Worm (Caenorhabditis elegans) whole organism, young adult: ENCODE results near the gene rpn-6.2.
A peak's percentile ranks its signal among the peaks of the same experiment; 100 is the strongest.

Experiments used
- B0035.1 ChIP-seq: sonication (generic microtip); optimal IDR thresholded peaks from 2 replicates; lab custom pipeline; 2016; ENCODE audit warnings: missing genetic modification characterization, mild to moderate bottlenecking, missing compliant biosample characterization, missing genotype, missing genetic modification reagents
- B0261.1 ChIP-seq: sonication (generic microtip); optimal IDR thresholded peaks from 2 replicates; lab custom pipeline; 2016; ENCODE audit warnings: mild to moderate bottlenecking, missing genetic modification characterization, moderate library complexity, missing compliant biosample characterization
- C06A6.2 ChIP-seq: fragments of 200-800 bp; sonication (Bioruptor generic); conservative IDR thresholded peaks from 2 replicates; pipeline ENCODE4 v1.3.6; 2022; ENCODE audit warnings: missing genetic modification characterization, missing compliant biosample characterization
- F33H1.4 ChIP-seq: fragments of 200-800 bp; sonication (Bioruptor generic); IDR thresholded peaks from 2 replicates; pipeline ENCODE4 v1.3.6; 2022; ENCODE audit warnings: missing genetic modification reagents, missing genetic modification characterization, missing compliant biosample characterization
- F37B4.10 ChIP-seq: fragments of 200-800 bp; sonication (Bioruptor generic); IDR thresholded peaks from 2 replicates; pipeline ENCODE4 v1.3.6; 2022; ENCODE audit warnings: missing genetic modification characterization, missing compliant biosample characterization
- F49E8.2 ChIP-seq: sonication (generic microtip); optimal IDR thresholded peaks from 3 replicates; lab custom pipeline; 2017; ENCODE audit warnings: missing genetic modification characterization, mild to moderate bottlenecking, missing compliant biosample characterization, antibody characterized with exemption, moderate library complexity; ENCODE audit not compliant: insufficient read depth
- F52B5.7 ChIP-seq: sonication (generic microtip); optimal IDR thresholded peaks from 2 replicates; lab custom pipeline; 2016; ENCODE audit warnings: mild to moderate bottlenecking, missing genetic modification characterization, missing compliant biosample characterization
- F55B11.4 ChIP-seq: sonication (generic microtip); optimal IDR thresholded peaks from 2 replicates; lab custom pipeline; 2016; ENCODE audit warnings: missing compliant biosample characterization, missing genetic modification characterization, borderline replicate concordance; ENCODE audit not compliant: insufficient read depth
- F57A8.1 ChIP-seq: fragments of 200-800 bp; sonication (Bioruptor generic); optimal IDR thresholded peaks from 2 replicates; lab custom pipeline; 2018; ENCODE audit warnings: mild to moderate bottlenecking, missing genetic modification characterization, moderate library complexity, missing compliant biosample characterization
- Y53F4B.3 ChIP-seq: fragments of 200-800 bp; sonication (Bioruptor generic); IDR thresholded peaks from 2 replicates; pipeline ENCODE4 v1.3.6; 2022; ENCODE audit warnings: missing genetic modification reagents, missing genetic modification characterization, missing compliant biosample characterization
- Y56A3A.18 ChIP-seq: fragments of 200-800 bp; sonication (Bioruptor generic); IDR thresholded peaks from 2 replicates; pipeline ENCODE4 v1.3.6; 2022; ENCODE audit warnings: missing genetic modification reagents, missing genetic modification characterization, missing compliant biosample characterization
- Y79H2A.3 ChIP-seq: fragments of 200-800 bp; sonication (Bioruptor generic); conservative IDR thresholded peaks from 2 replicates; pipeline ENCODE4 v1.3.6; 2022; ENCODE audit warnings: missing genetic modification reagents, missing genetic modification characterization, missing compliant biosample characterization
- Y95B8A.8 ChIP-seq: fragments of 200-800 bp; sonication (Bioruptor generic); IDR thresholded peaks from 2 replicates; pipeline ENCODE4 v1.3.6; 2022; ENCODE audit warnings: missing genetic modification reagents, missing genetic modification characterization, missing compliant biosample characterization
- aptf-2 ChIP-seq: fragments of 200-800 bp; sonication (Bioruptor generic); conservative IDR thresholded peaks from 2 replicates; pipeline ENCODE4 v1.3.6; 2022; ENCODE audit warnings: missing genetic modification reagents, missing genetic modification characterization, missing compliant biosample characterization
- atf-7 ChIP-seq: sonication (generic microtip); optimal IDR thresholded peaks from 2 replicates; lab custom pipeline; 2017; ENCODE audit warnings: mild to moderate bottlenecking, missing genetic modification characterization, missing compliant biosample characterization
- attf-5 ChIP-seq: fragments of 200-800 bp; sonication (Bioruptor generic); optimal IDR thresholded peaks from 2 replicates; lab custom pipeline; 2018; ENCODE audit warnings: mild to moderate bottlenecking, missing genetic modification characterization, missing compliant biosample characterization
- bed-2 ChIP-seq: fragments of 200-800 bp; sonication (Bioruptor generic); IDR thresholded peaks from 2 replicates; pipeline ENCODE4 v1.3.6; 2022; ENCODE audit warnings: missing genetic modification reagents, missing genetic modification characterization, missing compliant biosample characterization
- ccch-3 ChIP-seq: fragments of 200-800 bp; sonication (Bioruptor generic); optimal IDR thresholded peaks from 2 replicates; lab custom pipeline; 2018; ENCODE audit warnings: mild to moderate bottlenecking, missing genetic modification characterization, missing compliant biosample characterization
- cebp-1 ChIP-seq, 2 experiments: fragments of 200-800 bp in 1 of 2; sonication (Bioruptor generic) in 1 of 2; sonication (generic microtip) in 1 of 2; IDR thresholded peaks in 1 of 2; optimal IDR thresholded peaks in 1 of 2; 2 replicates each; pipeline versions ENCODE4 v1.3.6 to Lab custom; 2017 to 2022; ENCODE audit warnings: missing compliant biosample characterization in 2 of 2, missing genetic modification characterization in 2 of 2, mild to moderate bottlenecking in 1 of 2, missing genetic modification reagents in 1 of 2, moderate library complexity in 1 of 2
- ceh-58 ChIP-seq: fragments of 200-800 bp; sonication (Bioruptor generic); IDR thresholded peaks from 2 replicates; pipeline ENCODE4 v1.3.6; 2022; ENCODE audit warnings: missing genetic modification characterization, missing compliant biosample characterization
- ceh-91 ChIP-seq: fragments of 200-800 bp; sonication (Bioruptor generic); IDR thresholded peaks from 2 replicates; pipeline ENCODE4 v1.3.6; 2022; ENCODE audit warnings: missing genetic modification reagents, missing genetic modification characterization, missing compliant biosample characterization
- die-1 ChIP-seq: sonication (generic microtip); optimal IDR thresholded peaks from 2 replicates; lab custom pipeline; 2016; ENCODE audit warnings: missing genotype, mild to moderate bottlenecking, missing genetic modification characterization, missing compliant biosample characterization
- dpff-1 ChIP-seq: sonication (generic microtip); optimal IDR thresholded peaks from 2 replicates; lab custom pipeline; 2017; ENCODE audit warnings: mild to moderate bottlenecking, missing genetic modification characterization, missing compliant biosample characterization
- dpl-1 ChIP-seq: fragments of 150-350 bp; optimal IDR thresholded peaks from 2 replicates; lab custom pipeline; 2014; ENCODE audit warnings: missing biosample characterization, missing genetic modification reagents, missing genetic modification characterization
- efl-1 ChIP-seq: fragments of 150-350 bp; optimal IDR thresholded peaks from 2 replicates; lab custom pipeline; 2014; ENCODE audit warnings: missing biosample characterization, missing genetic modification reagents, missing genetic modification characterization
- ekl-4 ChIP-seq: fragments of 200-800 bp; sonication (Bioruptor generic); IDR thresholded peaks from 2 replicates; pipeline ENCODE4 v1.3.6; 2022; ENCODE audit warnings: missing genetic modification reagents, missing genetic modification characterization, missing compliant biosample characterization
- gei-17 ChIP-seq: fragments of 200-800 bp; sonication (Bioruptor generic); optimal IDR thresholded peaks from 2 replicates; lab custom pipeline; 2018; ENCODE audit warnings: mild to moderate bottlenecking, missing genetic modification characterization, missing compliant biosample characterization
- hlh-26 ChIP-seq: fragments of 200-800 bp; sonication (Bioruptor generic); conservative IDR thresholded peaks from 2 replicates; pipeline ENCODE4 v1.3.6; 2022; ENCODE audit warnings: missing genetic modification reagents, missing genetic modification characterization, missing compliant biosample characterization
- hmg-1.2 ChIP-seq: fragments of 200-800 bp; sonication (Bioruptor generic); IDR thresholded peaks from 2 replicates; pipeline ENCODE4 v1.3.6; 2022; ENCODE audit warnings: missing genetic modification reagents, missing genetic modification characterization, missing compliant biosample characterization
- hrde-1 ChIP-seq: sonication (generic microtip); optimal IDR thresholded peaks from 2 replicates; lab custom pipeline; 2016; ENCODE audit warnings: missing genetic modification characterization, mild to moderate bottlenecking, missing compliant biosample characterization, moderate library complexity, missing genotype, missing genetic modification reagents, borderline replicate concordance
- lag-1 ChIP-seq: fragments of 200-800 bp; sonication (Bioruptor generic); IDR thresholded peaks from 2 replicates; pipeline ENCODE4 v1.3.6; 2022; ENCODE audit warnings: missing genetic modification reagents, missing genetic modification characterization, missing compliant biosample characterization
- lin-40 ChIP-seq: sonication (generic microtip); optimal IDR thresholded peaks from 2 replicates; lab custom pipeline; 2016; ENCODE audit warnings: missing genetic modification characterization, mild to moderate bottlenecking, missing compliant biosample characterization, missing genotype, missing genetic modification reagents
- mcd-1 ChIP-seq: fragments of 200-800 bp; sonication (Bioruptor generic); IDR thresholded peaks from 2 replicates; pipeline ENCODE4 v1.3.6; 2022; ENCODE audit warnings: missing genetic modification reagents, missing genetic modification characterization, missing compliant biosample characterization
- mel-28 ChIP-seq: sonication (generic microtip); optimal IDR thresholded peaks from 2 replicates; lab custom pipeline; 2016; ENCODE audit warnings: borderline replicate concordance, mild to moderate bottlenecking, missing genetic modification characterization, missing compliant biosample characterization
- mes-4 ChIP-seq: sonication (generic microtip); optimal IDR thresholded peaks from 2 replicates; lab custom pipeline; 2016; ENCODE audit warnings: missing genotype, missing genetic modification characterization, missing compliant biosample characterization
- mxl-1 ChIP-seq: sonication (generic microtip); optimal IDR thresholded peaks from 2 replicates; lab custom pipeline; 2016; ENCODE audit warnings: missing genetic modification characterization, missing compliant biosample characterization
- nhr-179 ChIP-seq: sonication (generic microtip); optimal IDR thresholded peaks from 2 replicates; lab custom pipeline; 2016; ENCODE audit warnings: mild to moderate bottlenecking, missing genetic modification characterization, missing compliant biosample characterization
- nhr-27 ChIP-seq: fragments of 200-800 bp; sonication (Bioruptor generic); optimal IDR thresholded peaks from 2 replicates; lab custom pipeline; 2018; ENCODE audit warnings: mild to moderate bottlenecking, missing genetic modification characterization, moderate library complexity, missing compliant biosample characterization
- nhr-90 ChIP-seq: sonication (generic microtip); optimal IDR thresholded peaks from 2 replicates; lab custom pipeline; 2016; ENCODE audit warnings: missing genotype, mild to moderate bottlenecking, missing genetic modification characterization, missing compliant biosample characterization
- rec-8 ChIP-seq, 2 experiments: sonication (generic microtip); optimal IDR thresholded peaks; 2 replicates each; lab custom pipeline; 2016; ENCODE audit warnings: mild to moderate bottlenecking in 2 of 2, missing genetic modification characterization in 2 of 2, missing genetic modification reagents in 2 of 2, missing genotype in 2 of 2, missing biosample characterization in 1 of 2, missing compliant biosample characterization in 1 of 2, moderate library complexity in 1 of 2
- sea-2 ChIP-seq: fragments of 200-800 bp; sonication (Bioruptor generic); IDR thresholded peaks from 2 replicates; pipeline ENCODE4 v1.3.6; 2022; ENCODE audit warnings: missing genetic modification characterization, missing compliant biosample characterization
- snpc-1.1 ChIP-seq: sonication (generic microtip); optimal IDR thresholded peaks from 2 replicates; lab custom pipeline; 2017; ENCODE audit warnings: missing genetic modification characterization, mild to moderate bottlenecking, missing compliant biosample characterization, antibody characterized with exemption, moderate library complexity, missing genotype, missing genetic modification reagents; ENCODE audit not compliant: insufficient read depth
- snpc-3.4 ChIP-seq: sonication (generic microtip); optimal IDR thresholded peaks from 2 replicates; lab custom pipeline; 2017; ENCODE audit warnings: missing genetic modification characterization, mild to moderate bottlenecking, missing compliant biosample characterization, antibody characterized with exemption, moderate library complexity, missing genotype, missing genetic modification reagents
- unc-130 ChIP-seq: sonication (generic microtip); optimal IDR thresholded peaks from 2 replicates; lab custom pipeline; 2016; ENCODE audit warnings: missing genetic modification reagents, missing genetic modification characterization, missing compliant biosample characterization
- xnd-1 ChIP-seq: sonication (generic microtip); optimal IDR thresholded peaks from 2 replicates; lab custom pipeline; 2016; ENCODE audit warnings: missing genotype, missing genetic modification reagents, missing genetic modification characterization, missing compliant biosample characterization
- ztf-25 ChIP-seq: fragments of 200-800 bp; sonication (Bioruptor generic); IDR thresholded peaks from 2 replicates; pipeline ENCODE4 v1.3.6; 2022; ENCODE audit warnings: missing genetic modification reagents, missing genetic modification characterization, missing compliant biosample characterization

rpn-6.2 gene

ce11 chrIII:8971255-8972020 is 30.4 kb downstream of the rpn-6.2 start, which contains the start of the genes eif-3.D and R08D7.4 (continued):
- no peak for TF ChIP-seq rec-8 (tag; optimal IDR thresholded peaks at IDR 0.05; lab: Kevin White, UChicago)
- no peak for TF ChIP-seq F52B5.7 (tag; lab: Kevin White, UChicago)
- no peak for TF ChIP-seq mes-4
- TF ChIP-seq Y56A3A.18 (GFP tag; lab: Robert Waterston, UW): no peak
- peak; percentile 6 for TF ChIP-seq F49E8.2 (tag; lab: Kevin White, UChicago)
- no peak for TF ChIP-seq mxl-1 (tag; lab: Kevin White, UChicago)
- no peak for TF ChIP-seq B0261.1 (tag; lab: Kevin White, UChicago)
- no peak for TF ChIP-seq gei-17
- no peak for TF ChIP-seq die-1
- TF ChIP-seq ceh-58 (GFP tag; lab: Robert Waterston, UW): no peak
- no peak for TF ChIP-seq xnd-1
- peak; percentile 48 for TF ChIP-seq F33H1.4 (GFP tag; lab: Robert Waterston, UW)
- TF ChIP-seq nhr-27: no peak
- no peak for TF ChIP-seq lag-1 (GFP tag; lab: Robert Waterston, UW)
- peak; percentile 38; the same call in 1 of the 2 replicates for TF ChIP-seq hmg-1.2 (GFP tag; lab: Robert Waterston, UW)
- no peak for TF ChIP-seq dpff-1
- TF ChIP-seq ekl-4: no peak
- TF ChIP-seq Y79H2A.3 (GFP tag; lab: Robert Waterston, UW): no peak
- TF ChIP-seq efl-1 (GFP tag; lab: Kevin White, UChicago): peak; percentile 3
- no peak for TF ChIP-seq snpc-1.1 (tag; lab: Kevin White, UChicago)
- TF ChIP-seq F37B4.10: no peak
- no peak for TF ChIP-seq F57A8.1 (GFP tag; lab: Kevin White, UChicago)
- TF ChIP-seq dpl-1 (GFP tag; lab: Kevin White, UChicago): peak; percentile 33
- TF ChIP-seq mcd-1 (GFP tag; lab: Robert Waterston, UW): peak; percentile 42
- peak; percentile 38 for TF ChIP-seq lin-40 (tag; lab: Kevin White, UChicago)
- no peak for TF ChIP-seq ccch-3 (GFP tag; lab: Kevin White, UChicago)
- TF ChIP-seq bed-2: no peak
- no peak for TF ChIP-seq hrde-1 (tag; lab: Kevin White, UChicago)
- TF ChIP-seq Y53F4B.3 (GFP tag; lab: Robert Waterston, UW): no peak
- no peak for TF ChIP-seq ztf-25 (GFP tag; lab: Robert Waterston, UW)
- TF ChIP-seq snpc-3.4 (tag; lab: Kevin White, UChicago): peak; percentile 36
- no peak for TF ChIP-seq ceh-91 (GFP tag; lab: Robert Waterston, UW)
- TF ChIP-seq C06A6.2 (GFP tag; lab: Robert Waterston, UW): no peak
- 0 out of 2 replicates have a peak, but pooled peaks have one; percentile 15 for TF ChIP-seq Y95B8A.8 (GFP tag; lab: Robert Waterston, UW)
- no peak for TF ChIP-seq B0035.1 (tag; lab: Kevin White, UChicago)
- no peak for TF ChIP-seq cebp-1 (GFP tag; IDR thresholded peaks at IDR 0.05; lab: Robert Waterston, UW)
- peak; percentile 51 for TF ChIP-seq cebp-1 (tag; optimal IDR thresholded peaks at IDR 0.05; lab: Kevin White, UChicago)
- TF ChIP-seq aptf-2 (GFP tag; lab: Robert Waterston, UW): no peak
- no peak for TF ChIP-seq unc-130 (GFP tag; lab: Kevin White, UChicago)
- TF ChIP-seq nhr-179 (tag; lab: Kevin White, UChicago): no peak
- peak; percentile 49 for TF ChIP-seq attf-5
- TF ChIP-seq nhr-90: no peak
- no peak for TF ChIP-seq mel-28 (tag; lab: Kevin White, UChicago)
- no peak for TF ChIP-seq hlh-26
- no peak for TF ChIP-seq atf-7 (tag; lab: Kevin White, UChicago)
- TF ChIP-seq sea-2 (GFP tag; lab: Robert Waterston, UW): no peak
- no peak for TF ChIP-seq F55B11.4
